Fruit fly (Drosophila melanogaster) whole organism, embryonic: Measurements from ENCODE around the gene CG33947.

Experiments
- Asciz ChIP-seq: fragments of 200-800 bp; sonication (Bioruptor generic); optimal IDR thresholded peaks from 2 replicates; lab custom pipeline; 2017; ENCODE audit warnings: missing biosample characterization, mild to moderate bottlenecking, missing genetic modification characterization, missing genetic modification reagents
- Atf-2 ChIP-seq: fragments of 200-800 bp; sonication (Bioruptor generic); optimal IDR thresholded peaks from 2 replicates; lab custom pipeline; 2016; ENCODE audit warnings: missing biosample characterization, missing genetic modification characterization
- CG10209 ChIP-seq: fragments of 200-800 bp; sonication (Bioruptor generic); optimal IDR thresholded peaks from 3 replicates; lab custom pipeline; 2017; ENCODE audit warnings: missing biosample characterization, mild to moderate bottlenecking, missing genetic modification characterization, missing genetic modification reagents
- CG11723 ChIP-seq: fragments of 200-800 bp; sonication (Bioruptor generic); optimal IDR thresholded peaks from 2 replicates; lab custom pipeline; 2017; ENCODE audit warnings: missing biosample characterization, mild to moderate bottlenecking, missing genetic modification characterization
- CG12236 ChIP-seq: fragments of 200-800 bp; sonication (Bioruptor generic); optimal IDR thresholded peaks from 2 replicates; lab custom pipeline; 2016; ENCODE audit warnings: missing biosample characterization, missing genetic modification characterization
- CG1233 ChIP-seq: fragments of 200-800 bp; sonication (Bioruptor generic); optimal IDR thresholded peaks from 4 replicates; lab custom pipeline; 2018; ENCODE audit warnings: missing biosample characterization, mild to moderate bottlenecking, missing genetic modification characterization
- CG12942 ChIP-seq: fragments of 200-800 bp; sonication (Bioruptor generic); optimal IDR thresholded peaks from 3 replicates; lab custom pipeline; 2016; ENCODE audit warnings: missing biosample characterization, missing genetic modification characterization
- CG13775 ChIP-seq: fragments of 200-800 bp; sonication (Bioruptor generic); optimal IDR thresholded peaks from 3 replicates; lab custom pipeline; 2017; ENCODE audit warnings: missing biosample characterization, mild to moderate bottlenecking, missing genetic modification characterization
- CG14667 ChIP-seq: fragments of 200-800 bp; sonication (Bioruptor generic); IDR thresholded peaks from 2 replicates; pipeline ENCODE4 v1.3.6; 2022; ENCODE audit warnings: missing biosample characterization, missing genetic modification characterization
- CG1602 ChIP-seq: fragments of 200-800 bp; sonication (Bioruptor generic); optimal IDR thresholded peaks from 3 replicates; lab custom pipeline; 2016; ENCODE audit warnings: missing biosample characterization, missing genetic modification characterization
- CG1647 ChIP-seq: fragments of 200-800 bp; sonication (Bioruptor generic); optimal IDR thresholded peaks from 3 replicates; lab custom pipeline; 2016; ENCODE audit warnings: missing biosample characterization, missing genetic modification characterization
- CG16813 ChIP-seq: fragments of 200-800 bp; sonication (Bioruptor generic); IDR thresholded peaks from 3 replicates; pipeline ENCODE4 v1.3.6; 2022; ENCODE audit warnings: missing biosample characterization, missing genetic modification characterization; ENCODE audit not compliant: partially characterized antibody
- CG17568 ChIP-seq: fragments of 200-800 bp; sonication (Bioruptor generic); optimal IDR thresholded peaks from 2 replicates; lab custom pipeline; 2018; ENCODE audit warnings: missing biosample characterization, mild to moderate bottlenecking, missing genetic modification characterization, moderate library complexity
- CG2129 ChIP-seq: fragments of 200-800 bp; sonication (Bioruptor generic); IDR thresholded peaks from 2 replicates; pipeline ENCODE4 v1.3.6; 2022; ENCODE audit warnings: missing biosample characterization, missing genetic modification characterization; ENCODE audit not compliant: partially characterized antibody
- CG33213 ChIP-seq: fragments of 200-800 bp; sonication (Bioruptor generic); optimal IDR thresholded peaks from 3 replicates; lab custom pipeline; 2016; ENCODE audit warnings: missing biosample characterization, missing genetic modification characterization
- CG3838 ChIP-seq: fragments of 200-800 bp; sonication (Bioruptor generic); optimal IDR thresholded peaks from 3 replicates; lab custom pipeline; 2016; ENCODE audit warnings: missing biosample characterization, missing genetic modification characterization
- CG4820 ChIP-seq: fragments of 200-800 bp; sonication (Bioruptor generic); optimal IDR thresholded peaks from 3 replicates; lab custom pipeline; 2016; ENCODE audit warnings: missing biosample characterization, missing genetic modification characterization
- CG6689 ChIP-seq: fragments of 200-800 bp; sonication (Bioruptor generic); IDR thresholded peaks from 2 replicates; pipeline ENCODE4 v1.3.6; 2022; ENCODE audit warnings: missing biosample characterization, missing genetic modification characterization
- CG7839 ChIP-seq: fragments of 200-800 bp; sonication (Bioruptor generic); optimal IDR thresholded peaks from 3 replicates; lab custom pipeline; 2018; ENCODE audit warnings: missing biosample characterization, mild to moderate bottlenecking, missing genetic modification characterization, moderate library complexity
- CG7963 ChIP-seq: fragments of 200-800 bp; sonication (Bioruptor generic); IDR thresholded peaks from 3 replicates; pipeline ENCODE4 v1.3.6; 2022; ENCODE audit warnings: missing biosample characterization, missing genetic modification characterization; ENCODE audit not compliant: partially characterized antibody
- CG8478 ChIP-seq: fragments of >200 bp; optimal IDR thresholded peaks from 2 replicates; lab custom pipeline; 2018
- CG8765 ChIP-seq: fragments of 200-800 bp; sonication (Bioruptor generic); IDR thresholded peaks from 2 replicates; pipeline ENCODE4 v1.3.6; 2022; ENCODE audit warnings: missing biosample characterization, missing genetic modification characterization
- CG9797 ChIP-seq: fragments of 200-800 bp; sonication (Bioruptor generic); optimal IDR thresholded peaks from 3 replicates; lab custom pipeline; 2018; ENCODE audit warnings: missing biosample characterization, mild to moderate bottlenecking, missing genetic modification characterization
- CHES-1-like ChIP-seq: fragments of 200-800 bp; sonication (Bioruptor generic); optimal IDR thresholded peaks from 2 replicates; lab custom pipeline; 2016; ENCODE audit warnings: missing biosample characterization, missing genetic modification characterization
- Dbx ChIP-seq: fragments of 200-800 bp; sonication (Bioruptor generic); IDR thresholded peaks from 3 replicates; pipeline ENCODE4 v1.3.6; 2022; ENCODE audit warnings: missing biosample characterization, missing genetic modification characterization
- Dfd ChIP-seq, 2 experiments: fragments of >200 bp; optimal IDR thresholded peaks; 2 replicates each; lab custom pipeline; 2017; ENCODE audit warnings: missing biosample characterization in 2 of 2, missing genetic modification characterization in 2 of 2
- Doc3 ChIP-seq: fragments of 200-800 bp; sonication (Bioruptor generic); IDR thresholded peaks from 3 replicates; pipeline ENCODE4 v1.3.6; 2022; ENCODE audit warnings: missing biosample characterization, missing genetic modification characterization; ENCODE audit not compliant: partially characterized antibody
- Dref ChIP-seq: fragments of 200-800 bp; sonication (Bioruptor generic); IDR thresholded peaks from 2 replicates; pipeline ENCODE4 v1.3.6; 2022; ENCODE audit warnings: missing biosample characterization, missing genetic modification characterization
- Ets97D ChIP-seq: fragments of 200-800 bp; sonication (Bioruptor generic); optimal IDR thresholded peaks from 3 replicates; lab custom pipeline; 2016; ENCODE audit warnings: missing biosample characterization, missing genetic modification characterization
- Fer2 ChIP-seq: fragments of 200-800 bp; sonication (Bioruptor generic); optimal IDR thresholded peaks from 2 replicates; lab custom pipeline; 2018; ENCODE audit warnings: missing biosample characterization, mild to moderate bottlenecking, missing genetic modification characterization, moderate library complexity
- Hand ChIP-seq: fragments of 200-800 bp; sonication (Bioruptor generic); optimal IDR thresholded peaks from 2 replicates; lab custom pipeline; 2017; ENCODE audit warnings: mild to moderate bottlenecking, missing biosample characterization, missing genetic modification reagents, missing genetic modification characterization
- Hey ChIP-seq: fragments of 200-800 bp; sonication (Bioruptor generic); optimal IDR thresholded peaks from 3 replicates; lab custom pipeline; 2018; ENCODE audit warnings: missing biosample characterization, mild to moderate bottlenecking, missing genetic modification characterization
- HmgZ ChIP-seq: fragments of 200-800 bp; sonication (Bioruptor generic); optimal IDR thresholded peaks from 2 replicates; lab custom pipeline; 2018; ENCODE audit warnings: missing biosample characterization, mild to moderate bottlenecking, missing genetic modification characterization
- Jarid2 ChIP-seq: fragments of 200-800 bp; sonication (Bioruptor generic); optimal IDR thresholded peaks from 3 replicates; lab custom pipeline; 2017; ENCODE audit warnings: mild to moderate bottlenecking, missing biosample characterization, missing genetic modification reagents, missing genetic modification characterization
- Med ChIP-seq: fragments of 200-800 bp; sonication (Bioruptor generic); peaks from one replicate; lab custom pipeline; 2016; ENCODE audit warnings: missing biosample characterization, missing genetic modification characterization, mild to moderate bottlenecking, inconsistent platforms, moderate library complexity
- Myb ChIP-seq: fragments of 200-800 bp; sonication (Bioruptor generic); optimal IDR thresholded peaks from 2 replicates; lab custom pipeline; 2016; ENCODE audit warnings: missing biosample characterization, missing genetic modification characterization
- Sin3A ChIP-seq: fragments of >200 bp; optimal IDR thresholded peaks from 2 replicates; lab custom pipeline; 2018
- Spps ChIP-seq: fragments of 200-800 bp; sonication (Bioruptor generic); optimal IDR thresholded peaks from 2 replicates; lab custom pipeline; 2018; ENCODE audit warnings: missing biosample characterization, mild to moderate bottlenecking, missing genetic modification characterization
- ara ChIP-seq: fragments of 200-800 bp; sonication (Bioruptor generic); IDR thresholded peaks from 2 replicates; pipeline ENCODE4 v1.3.6; 2022; ENCODE audit warnings: missing biosample characterization, missing genetic modification characterization
- ci ChIP-seq: fragments of 200-800 bp; sonication (Bioruptor generic); IDR thresholded peaks from 3 replicates; pipeline ENCODE4 v1.3.6; 2022; ENCODE audit warnings: missing biosample characterization, missing genetic modification characterization
- crp ChIP-seq, 2 experiments: fragments of 200-800 bp; sonication (Bioruptor generic); optimal IDR thresholded peaks; 2 replicates in 1 of 2; 3 replicates in 1 of 2; lab custom pipeline; 2017; ENCODE audit warnings: missing biosample characterization in 2 of 2, missing genetic modification characterization in 2 of 2, mild to moderate bottlenecking in 1 of 2, moderate library complexity in 1 of 2
- da ChIP-seq: fragments of 200-800 bp; sonication (Bioruptor generic); optimal IDR thresholded peaks from 2 replicates; lab custom pipeline; 2016; ENCODE audit warnings: missing biosample characterization, missing genetic modification characterization
- disco-r ChIP-seq: fragments of 200-800 bp; sonication (Bioruptor generic); optimal IDR thresholded peaks from 2 replicates; lab custom pipeline; 2016; ENCODE audit warnings: missing biosample characterization, missing genetic modification characterization
- ems ChIP-seq: fragments of 200-800 bp; sonication (Bioruptor generic); optimal IDR thresholded peaks from 3 replicates; lab custom pipeline; 2016; ENCODE audit warnings: missing biosample characterization, missing genetic modification characterization
- fd96Cb ChIP-seq: fragments of 200-800 bp; sonication (Bioruptor generic); optimal IDR thresholded peaks from 2 replicates; lab custom pipeline; 2018; ENCODE audit warnings: missing biosample characterization, mild to moderate bottlenecking, missing genetic modification characterization, moderate library complexity
- fu2 ChIP-seq: fragments of 200-800 bp; sonication (Bioruptor generic); optimal IDR thresholded peaks from 2 replicates; lab custom pipeline; 2016; ENCODE audit warnings: missing biosample characterization, missing genetic modification characterization
- kni ChIP-seq: fragments of 200-800 bp; sonication (Bioruptor generic); optimal IDR thresholded peaks from 3 replicates; lab custom pipeline; 2017; ENCODE audit warnings: mild to moderate bottlenecking, missing biosample characterization, missing genetic modification reagents, missing genetic modification characterization
- lola ChIP-seq, 3 experiments: fragments of >200 bp in 2 of 3; fragments of 200-800 bp in 1 of 3; sonication (Bioruptor generic) in 1 of 3; optimal IDR thresholded peaks; 2 replicates each; lab custom pipeline; 2017 to 2019; ENCODE audit warnings: missing biosample characterization in 3 of 3, missing genetic modification characterization in 3 of 3, mild to moderate bottlenecking in 1 of 3, moderate library complexity in 1 of 3
- sima ChIP-seq: fragments of 200-800 bp; sonication (Bioruptor generic); optimal IDR thresholded peaks from 2 replicates; lab custom pipeline; 2016; ENCODE audit warnings: missing biosample characterization, missing genetic modification characterization
- sna ChIP-seq: fragments of 200-800 bp; sonication (Bioruptor generic); IDR thresholded peaks from 2 replicates; pipeline ENCODE4 v1.3.6; 2022; ENCODE audit warnings: missing biosample characterization, missing genetic modification characterization; ENCODE audit not compliant: partially characterized antibody
- usp ChIP-seq: fragments of >200 bp; optimal IDR thresholded peaks from 2 replicates; lab custom pipeline; 2017; ENCODE audit warnings: missing biosample characterization, missing genetic modification characterization

The CG33947 gene

DNA sequence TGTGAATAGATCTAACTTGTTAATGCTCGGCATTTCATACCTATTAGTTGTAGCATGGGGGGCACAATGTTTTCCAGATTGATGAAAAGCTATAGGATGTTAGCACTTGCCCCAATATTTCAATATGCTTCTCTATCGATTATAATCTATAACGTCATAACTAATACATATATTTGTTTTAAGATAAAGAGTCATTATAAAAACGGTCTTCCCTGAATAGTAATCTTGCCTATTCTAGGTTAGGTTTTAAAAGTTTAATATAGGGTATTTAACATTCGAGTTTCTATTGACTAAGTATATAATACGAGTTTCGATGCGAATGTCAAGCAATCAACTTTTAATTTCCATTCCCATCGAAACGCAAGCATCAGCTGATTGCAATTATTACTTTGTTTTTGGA lies 35.1 kb upstream of the CG33947 start, which contains the start of the genes CG6321 and Blos2 (continued):
- peak; percentile 30 to 84 for TF ChIP-seq crp (GFP tag; optimal IDR thresholded peaks at IDR 0.05; lab: Kevin White, UChicago)
- peak; percentile 57; the same call in 2 of the 3 replicates for TF ChIP-seq ci
- TF ChIP-seq CG2129 (GFP tag; lab: Robert Waterston, UW): no peak
- TF ChIP-seq CG11723 (GFP tag; lab: Kevin White, UChicago): peak; percentile 39
- no peak for TF ChIP-seq Jarid2 (GFP tag; lab: Kevin White, UChicago)
- peak; percentile 94 for TF ChIP-seq CG7839 (tag; lab: Kevin White, UChicago)
- peak; percentile 30 for TF ChIP-seq Ets97D
- TF ChIP-seq CG6689 (GFP tag; lab: Robert Waterston, UW): peak; percentile 72
- no peak for TF ChIP-seq disco-r (GFP tag; lab: Kevin White, UChicago)
- no peak for TF ChIP-seq Dfd (GFP tag; optimal IDR thresholded peaks at IDR 0.05; lab: Kevin White, UChicago)
- TF ChIP-seq CG8478: no peak
- no peak for TF ChIP-seq CG14667 (GFP tag; lab: Robert Waterston, UW)
- TF ChIP-seq CG1602 (GFP tag; lab: Kevin White, UChicago): peak; percentile 51
- TF ChIP-seq fu2 (GFP tag; lab: Kevin White, UChicago): no peak
- peak; percentile 64 for TF ChIP-seq CG1233
- peak; percentile 11 for TF ChIP-seq Atf-2
- TF ChIP-seq CG10209: peak; percentile 70
- TF ChIP-seq Hey (tag; lab: Kevin White, UChicago): no peak
- no peak for TF ChIP-seq sna (GFP tag; lab: Robert Waterston, UW)
- peak; percentile 11 for TF ChIP-seq CHES-1-like (GFP tag; lab: Kevin White, UChicago)
- TF ChIP-seq Myb (GFP tag; lab: Kevin White, UChicago): no peak
- peak; percentile 62 for TF ChIP-seq Hand (GFP tag; lab: Kevin White, UChicago)
- no peak for TF ChIP-seq CG12942 (GFP tag; lab: Kevin White, UChicago)
- peak in 1 of 3 experiments; percentile 72 for TF ChIP-seq lola (GFP tag; optimal IDR thresholded peaks at IDR 0.05; lab: Kevin White, UChicago)
- no peak for TF ChIP-seq Doc3 (GFP tag; lab: Robert Waterston, UW)
- TF ChIP-seq Sin3A: no peak
- 0 out of 2 replicates have a peak, but pooled peaks have one; percentile 34 for TF ChIP-seq ara (GFP tag; lab: Robert Waterston, UW)
- TF ChIP-seq CG13775: peak; percentile 61
- no peak for TF ChIP-seq usp
- no peak for TF ChIP-seq Dref (GFP tag; lab: Robert Waterston, UW)
- TF ChIP-seq fd96Cb (tag; lab: Kevin White, UChicago): peak; percentile 76
- no peak for TF ChIP-seq CG16813 (GFP tag; lab: Robert Waterston, UW)
- TF ChIP-seq CG7963 (GFP tag; lab: Robert Waterston, UW): no peak
- TF ChIP-seq sima: no peak
- peak; percentile 59 for TF ChIP-seq Asciz (GFP tag; lab: Kevin White, UChicago)
- TF ChIP-seq CG9797: no peak
- no peak for TF ChIP-seq kni (GFP tag; lab: Kevin White, UChicago)
- TF ChIP-seq Med: peak; percentile 93
- TF ChIP-seq Spps (tag; lab: Kevin White, UChicago): peak; percentile 65
- TF ChIP-seq CG3838 (GFP tag; lab: Kevin White, UChicago): peak; percentile 37
- peak; percentile 3 for TF ChIP-seq CG1647 (GFP tag; lab: Kevin White, UChicago)
- TF ChIP-seq CG12236: peak; percentile 18
- TF ChIP-seq HmgZ (tag; lab: Kevin White, UChicago): peak; percentile 84
- TF ChIP-seq Dbx (GFP tag; lab: Robert Waterston, UW): peak; percentile 63; the same call in 2 of the 3 replicates
- peak; percentile 46 for TF ChIP-seq CG33213
- peak; percentile 55 for TF ChIP-seq CG4820 (GFP tag; lab: Kevin White, UChicago)
- peak; percentile 78 for TF ChIP-seq CG17568 (GFP tag; lab: Kevin White, UChicago)
- TF ChIP-seq ems (GFP tag; lab: Kevin White, UChicago): peak; percentile 55
- peak; percentile 50 for TF ChIP-seq Fer2 (tag; lab: Kevin White, UChicago)
- TF ChIP-seq CG8765 (GFP tag; lab: Robert Waterston, UW): no peak
- no peak for TF ChIP-seq da (GFP tag; lab: Kevin White, UChicago)
